Worm (Caenorhabditis elegans) whole organism, young adult: ENCODE measurements around the gene nstp-9.

Source experiments
- B0336.3 ChIP-seq: fragments of 200-800 bp; sonication (Bioruptor generic); IDR thresholded peaks from 2 replicates; pipeline ENCODE4 v1.3.6; 2022; ENCODE audit warnings: missing genetic modification characterization, missing compliant biosample characterization
- F10E7.11 ChIP-seq: sonication (generic microtip); optimal IDR thresholded peaks from 2 replicates; lab custom pipeline; 2017; ENCODE audit warnings: mild to moderate bottlenecking, missing genetic modification characterization, moderate library complexity, missing compliant biosample characterization
- F22D6.2 ChIP-seq: sonication (generic microtip); optimal IDR thresholded peaks from 2 replicates; lab custom pipeline; 2016; ENCODE audit warnings: mild to moderate bottlenecking, missing genetic modification characterization, missing compliant biosample characterization
- F37B4.10 ChIP-seq: fragments of 200-800 bp; sonication (Bioruptor generic); IDR thresholded peaks from 2 replicates; pipeline ENCODE4 v1.3.6; 2022; ENCODE audit warnings: missing genetic modification characterization, missing compliant biosample characterization
- F49E8.2 ChIP-seq: sonication (generic microtip); optimal IDR thresholded peaks from 3 replicates; lab custom pipeline; 2017; ENCODE audit warnings: missing genetic modification characterization, mild to moderate bottlenecking, missing compliant biosample characterization, antibody characterized with exemption, moderate library complexity; ENCODE audit not compliant: insufficient read depth
- F57A8.1 ChIP-seq: fragments of 200-800 bp; sonication (Bioruptor generic); optimal IDR thresholded peaks from 2 replicates; lab custom pipeline; 2018; ENCODE audit warnings: mild to moderate bottlenecking, missing genetic modification characterization, moderate library complexity, missing compliant biosample characterization
- Y53F4B.3 ChIP-seq: fragments of 200-800 bp; sonication (Bioruptor generic); IDR thresholded peaks from 2 replicates; pipeline ENCODE4 v1.3.6; 2022; ENCODE audit warnings: missing genetic modification reagents, missing genetic modification characterization, missing compliant biosample characterization
- Y53G8AR.9 ChIP-seq: fragments of 200-800 bp; sonication (Bioruptor generic); conservative IDR thresholded peaks from 2 replicates; pipeline ENCODE4 v1.3.6; 2022; ENCODE audit warnings: missing genetic modification reagents, missing genetic modification characterization, missing compliant biosample characterization
- aptf-2 ChIP-seq: fragments of 200-800 bp; sonication (Bioruptor generic); conservative IDR thresholded peaks from 2 replicates; pipeline ENCODE4 v1.3.6; 2022; ENCODE audit warnings: missing genetic modification reagents, missing genetic modification characterization, missing compliant biosample characterization
- attf-5 ChIP-seq: fragments of 200-800 bp; sonication (Bioruptor generic); optimal IDR thresholded peaks from 2 replicates; lab custom pipeline; 2018; ENCODE audit warnings: mild to moderate bottlenecking, missing genetic modification characterization, missing compliant biosample characterization
- bed-1 ChIP-seq: fragments of 200-800 bp; sonication (Bioruptor generic); IDR thresholded peaks from 2 replicates; pipeline ENCODE4 v1.3.6; 2022; ENCODE audit warnings: missing genetic modification reagents, missing genetic modification characterization, missing compliant biosample characterization
- ceh-100 ChIP-seq: fragments of 200-800 bp; sonication (Bioruptor generic); IDR thresholded peaks from 2 replicates; pipeline ENCODE4 v1.3.6; 2022; ENCODE audit warnings: missing genetic modification reagents, missing genetic modification characterization, missing compliant biosample characterization
- dox-1 ChIP-seq: fragments of 200-800 bp; sonication (Bioruptor generic); IDR thresholded peaks from 2 replicates; pipeline ENCODE4 v1.3.6; 2022; ENCODE audit warnings: missing genetic modification reagents, missing genetic modification characterization, missing compliant biosample characterization
- dpff-1 ChIP-seq: sonication (generic microtip); optimal IDR thresholded peaks from 2 replicates; lab custom pipeline; 2017; ENCODE audit warnings: mild to moderate bottlenecking, missing genetic modification characterization, missing compliant biosample characterization
- egrh-3 ChIP-seq: fragments of 200-800 bp; sonication (Bioruptor generic); IDR thresholded peaks from 2 replicates; pipeline ENCODE4 v1.3.6; 2022; ENCODE audit warnings: missing genetic modification reagents, missing genetic modification characterization, missing compliant biosample characterization
- hlh-26 ChIP-seq: fragments of 200-800 bp; sonication (Bioruptor generic); conservative IDR thresholded peaks from 2 replicates; pipeline ENCODE4 v1.3.6; 2022; ENCODE audit warnings: missing genetic modification reagents, missing genetic modification characterization, missing compliant biosample characterization
- hmg-20 ChIP-seq: fragments of 200-800 bp; sonication (Bioruptor generic); IDR thresholded peaks from 2 replicates; pipeline ENCODE4 v1.3.6; 2022; ENCODE audit warnings: missing genetic modification reagents, missing genetic modification characterization, missing compliant biosample characterization
- let-526 ChIP-seq: fragments of 200-800 bp; sonication (Bioruptor generic); IDR thresholded peaks from 2 replicates; pipeline ENCODE4 v1.3.6; 2022; ENCODE audit warnings: missing genetic modification reagents, missing genetic modification characterization, missing compliant biosample characterization
- lin-35 ChIP-seq, 3 experiments: fragments of 150-350 bp in 2 of 3; sonication (generic microtip) in 1 of 3; optimal IDR thresholded peaks; 2 replicates each; lab custom pipeline; 2014 to 2018; ENCODE audit warnings: missing biosample characterization in 3 of 3, missing genetic modification characterization in 3 of 3, missing genetic modification reagents in 3 of 3
- lin-40 ChIP-seq: sonication (generic microtip); optimal IDR thresholded peaks from 2 replicates; lab custom pipeline; 2016; ENCODE audit warnings: missing genetic modification characterization, mild to moderate bottlenecking, missing compliant biosample characterization, missing genotype, missing genetic modification reagents
- lin-54 ChIP-seq: fragments of 200-800 bp; sonication (Bioruptor generic); optimal IDR thresholded peaks from 2 replicates; lab custom pipeline; 2018; ENCODE audit warnings: mild to moderate bottlenecking, missing genetic modification characterization, missing compliant biosample characterization
- madf-6 ChIP-seq: fragments of 200-800 bp; sonication (Bioruptor generic); IDR thresholded peaks from 2 replicates; pipeline ENCODE4 v1.3.6; 2022; ENCODE audit warnings: missing genetic modification reagents, missing genetic modification characterization, missing compliant biosample characterization
- mcd-1 ChIP-seq: fragments of 200-800 bp; sonication (Bioruptor generic); IDR thresholded peaks from 2 replicates; pipeline ENCODE4 v1.3.6; 2022; ENCODE audit warnings: missing genetic modification reagents, missing genetic modification characterization, missing compliant biosample characterization
- mes-4 ChIP-seq: sonication (generic microtip); optimal IDR thresholded peaks from 2 replicates; lab custom pipeline; 2016; ENCODE audit warnings: missing genotype, missing genetic modification characterization, missing compliant biosample characterization
- nfya-2 ChIP-seq: fragments of 200-800 bp; sonication (Bioruptor generic); IDR thresholded peaks from 2 replicates; pipeline ENCODE4 v1.3.6; 2022; ENCODE audit warnings: missing genetic modification reagents, missing genetic modification characterization, missing compliant biosample characterization
- nfyb-1 ChIP-seq: fragments of 200-800 bp; sonication (Bioruptor generic); IDR thresholded peaks from 2 replicates; pipeline ENCODE4 v1.3.6; 2022; ENCODE audit warnings: missing genetic modification reagents, missing genetic modification characterization, missing compliant biosample characterization
- nhr-27 ChIP-seq: fragments of 200-800 bp; sonication (Bioruptor generic); optimal IDR thresholded peaks from 2 replicates; lab custom pipeline; 2018; ENCODE audit warnings: mild to moderate bottlenecking, missing genetic modification characterization, moderate library complexity, missing compliant biosample characterization
- nhr-80 ChIP-seq: sonication (generic microtip); optimal IDR thresholded peaks from 2 replicates; lab custom pipeline; 2016; ENCODE audit warnings: missing genetic modification characterization, missing compliant biosample characterization
- sdz-38 ChIP-seq: sonication (generic microtip); optimal IDR thresholded peaks from 2 replicates; lab custom pipeline; 2016; ENCODE audit warnings: missing genotype, missing genetic modification characterization, missing compliant biosample characterization
- snpc-3.4 ChIP-seq: sonication (generic microtip); optimal IDR thresholded peaks from 2 replicates; lab custom pipeline; 2017; ENCODE audit warnings: missing genetic modification characterization, mild to moderate bottlenecking, missing compliant biosample characterization, antibody characterized with exemption, moderate library complexity, missing genotype, missing genetic modification reagents
- snpc-4 ChIP-seq, 5 experiments: fragments of 150-350 bp in 1 of 5; sonication (generic microtip) in 4 of 5; optimal IDR thresholded peaks; 2 replicates each; lab custom pipeline; 2014 to 2018; ENCODE audit warnings: missing genetic modification characterization in 5 of 5, missing biosample characterization in 3 of 5, antibody characterized with exemption in 2 of 5, mild to moderate bottlenecking in 2 of 5, missing compliant biosample characterization in 2 of 5, missing genotype in 2 of 5, moderate library complexity in 2 of 5, missing genetic modification reagents in 1 of 5
- tbx-9 ChIP-seq: sonication (generic microtip); optimal IDR thresholded peaks from 2 replicates; lab custom pipeline; 2016; ENCODE audit warnings: borderline replicate concordance, missing genetic modification characterization, inconsistent platforms, missing compliant biosample characterization
- tlf-1 ChIP-seq: fragments of 200-800 bp; sonication (Bioruptor generic); optimal IDR thresholded peaks from 2 replicates; lab custom pipeline; 2018; ENCODE audit warnings: mild to moderate bottlenecking, missing genetic modification characterization, missing compliant biosample characterization
- unc-62 ChIP-seq: fragments of 150-350 bp; optimal IDR thresholded peaks from 2 replicates; lab custom pipeline; 2014; ENCODE audit warnings: missing biosample characterization, missing genetic modification reagents, missing genetic modification characterization
- zim-3 ChIP-seq: sonication (generic microtip); optimal IDR thresholded peaks from 2 replicates; lab custom pipeline; 2017; ENCODE audit warnings: mild to moderate bottlenecking, missing genetic modification characterization, moderate library complexity, missing compliant biosample characterization

The nstp-9 gene

ce11 chrX:10900079-10900724 is 19.3 kb downstream of the nstp-9 start, which contains the start of gene suca-1:
Gene suca-1, minus strand, starts transcription at chrX:10900114.
- TF ChIP-seq bed-1 (no peak), zim-3 (tag; lab: Kevin White, UChicago) (no peak), lin-40 (tag; lab: Kevin White, UChicago) (peak; percentile 8), mcd-1 (GFP tag; lab: Robert Waterston, UW) (no peak), egrh-3 (GFP tag; lab: Robert Waterston, UW) (no peak), nhr-80 (tag; lab: Kevin White, UChicago) (peak; percentile 85), dox-1 (GFP tag; lab: Robert Waterston, UW) (peak; percentile 45), sdz-38 (tag; lab: Kevin White, UChicago) (no peak), nfyb-1 (GFP tag; lab: Robert Waterston, UW) (no peak)

ce11 chrX:10896498-10896897 is 23.0 kb downstream of the nstp-9 start, which contains the start of gene haly-1:
Gene haly-1, minus strand, starts transcription at chrX:10896598.
- TF ChIP-seq hlh-26 (GFP tag; lab: Robert Waterston, UW), result no peak
- TF ChIP-seq B0336.3 (GFP tag; lab: Robert Waterston, UW), result no peak
- no peak for TF ChIP-seq madf-6
- TF ChIP-seq snpc-3.4 (tag; lab: Kevin White, UChicago), result no peak
- no peak for TF ChIP-seq hmg-20
- no peak for TF ChIP-seq F49E8.2
- no peak for TF ChIP-seq attf-5 (GFP tag; lab: Kevin White, UChicago)
- no peak for TF ChIP-seq F37B4.10 (GFP tag; lab: Robert Waterston, UW)
- TF ChIP-seq mes-4 (tag; lab: Kevin White, UChicago), result no peak
- no peak for TF ChIP-seq snpc-4 (GFP tag; optimal IDR thresholded peaks at IDR 0.05; lab: Kevin White, UChicago)
- no peak for TF ChIP-seq snpc-4 (tag; optimal IDR thresholded peaks at IDR 0.05; lab: Kevin White, UChicago)
- no peak for TF ChIP-seq F57A8.1 (GFP tag; lab: Kevin White, UChicago)
- TF ChIP-seq dpff-1 (tag; lab: Kevin White, UChicago), result no peak
- no peak for TF ChIP-seq tlf-1 (GFP tag; lab: Kevin White, UChicago)
- TF ChIP-seq lin-40 (tag; lab: Kevin White, UChicago), result no peak
- TF ChIP-seq nfya-2 (GFP tag; lab: Robert Waterston, UW), result no peak
- TF ChIP-seq unc-62 (GFP tag; lab: Kevin White, UChicago), result no peak

- TF ChIP-seq let-526 (GFP tag; lab: Robert Waterston, UW) (no peak), bed-1 (no peak), F10E7.11 (tag; lab: Kevin White, UChicago) (no peak), lin-35 (GFP tag; optimal IDR thresholded peaks at IDR 0.05; lab: Kevin White, UChicago) (no peak), F37B4.10 (GFP tag; lab: Robert Waterston, UW) (no peak), lin-54 (GFP tag; lab: Kevin White, UChicago) (no peak), ceh-100 (GFP tag; lab: Robert Waterston, UW) (no peak), egrh-3 (GFP tag; lab: Robert Waterston, UW) (no peak), tbx-9 (tag; lab: Kevin White, UChicago) (no peak), F22D6.2 (tag; lab: Kevin White, UChicago) (no peak), aptf-2 (no peak), Y53G8AR.9 (GFP tag; lab: Robert Waterston, UW) (no peak), Y53F4B.3 (GFP tag; lab: Robert Waterston, UW) (no peak), nhr-27 (no peak)
Observed at ce11 chrX:10891890-10892289, 27.6 kb downstream of the nstp-9 start, which contains the start of gene F47B10.3. Gene F47B10.3, plus strand, starts transcription at chrX:10892190.
